Fruit fly (Drosophila melanogaster): ENCODE results near the gene CheA87a.

dm6 chr3R:13363347-13363994 lies 6.0 kb upstream of the CheA87a start:
- no peak for TF ChIP-seq CG18599 (GFP tag; optimal IDR thresholded peaks at IDR 0.05)
- TF ChIP-seq CG12071 (GFP tag; optimal IDR thresholded peaks at IDR 0.05) = no peak
- TF ChIP-seq insv (GFP tag; optimal IDR thresholded peaks at IDR 0.05) = no peak
- no peak for TF ChIP-seq CG7372 (GFP tag; IDR thresholded peaks at IDR 0.05)
- no peak for TF ChIP-seq CG3163 (GFP tag; optimal IDR thresholded peaks at IDR 0.05)
- TF ChIP-seq Blimp-1 (GFP tag; optimal IDR thresholded peaks at IDR 0.05) = no peak
- TF ChIP-seq CG16779 (GFP tag; IDR thresholded peaks at IDR 0.05) = no peak
- TF ChIP-seq CG17829 (tag; optimal IDR thresholded peaks at IDR 0.05) = no peak
- no peak for TF ChIP-seq trh (GFP tag; optimal IDR thresholded peaks at IDR 0.05)
- TF ChIP-seq vnd (GFP tag; IDR thresholded peaks at IDR 0.05; ENCODE audit: partially characterized antibody) = no peak

Measured in whole organism, embryonic.